Worm (Caenorhabditis elegans) whole organism, young adult: ENCODE measurements around the gene Y69E1A.5.

Experiments used
- B0035.1 ChIP-seq: sonication (generic microtip); optimal IDR thresholded peaks from 2 replicates; lab custom pipeline; 2016; ENCODE audit warnings: missing genetic modification characterization, mild to moderate bottlenecking, missing compliant biosample characterization, missing genotype, missing genetic modification reagents
- C17E4.6 ChIP-seq: fragments of 200-800 bp; sonication (Bioruptor generic); IDR thresholded peaks from 2 replicates; pipeline ENCODE4 v1.3.6; 2022; ENCODE audit warnings: missing genetic modification reagents, missing genetic modification characterization, missing compliant biosample characterization
- F22D6.2 ChIP-seq: sonication (generic microtip); optimal IDR thresholded peaks from 2 replicates; lab custom pipeline; 2016; ENCODE audit warnings: mild to moderate bottlenecking, missing genetic modification characterization, missing compliant biosample characterization
- F37B4.10 ChIP-seq: fragments of 200-800 bp; sonication (Bioruptor generic); IDR thresholded peaks from 2 replicates; pipeline ENCODE4 v1.3.6; 2022; ENCODE audit warnings: missing genetic modification characterization, missing compliant biosample characterization
- F57C9.4 ChIP-seq: sonication (generic microtip); optimal IDR thresholded peaks from 2 replicates; lab custom pipeline; 2017; ENCODE audit warnings: mild to moderate bottlenecking, missing genetic modification characterization, missing compliant biosample characterization
- K12H6.12 ChIP-seq: fragments of 200-800 bp; sonication (Bioruptor generic); optimal IDR thresholded peaks from 2 replicates; lab custom pipeline; 2018; ENCODE audit warnings: mild to moderate bottlenecking, missing genetic modification characterization, missing compliant biosample characterization
- T07F8.4 ChIP-seq: sonication (generic microtip); optimal IDR thresholded peaks from 2 replicates; lab custom pipeline; 2016; ENCODE audit warnings: mild to moderate bottlenecking, missing genetic modification characterization, moderate library complexity, missing compliant biosample characterization
- Y56A3A.18 ChIP-seq: fragments of 200-800 bp; sonication (Bioruptor generic); IDR thresholded peaks from 2 replicates; pipeline ENCODE4 v1.3.6; 2022; ENCODE audit warnings: missing genetic modification reagents, missing genetic modification characterization, missing compliant biosample characterization
- ama-1 ChIP-seq, 3 experiments: fragments of 150-350 bp in 1 of 3; sonication (generic microtip) in 2 of 3; optimal IDR thresholded peaks; 2 replicates each; lab custom pipeline; 2014 to 2018; ENCODE audit warnings: missing biosample characterization in 2 of 3, missing genetic modification characterization in 2 of 3, missing genetic modification reagents in 2 of 3
- athp-1 ChIP-seq: sonication (generic microtip); optimal IDR thresholded peaks from 2 replicates; lab custom pipeline; 2017; ENCODE audit warnings: mild to moderate bottlenecking, missing genetic modification characterization, missing compliant biosample characterization
- attf-6 ChIP-seq: fragments of 200-800 bp; sonication (Bioruptor generic); IDR thresholded peaks from 2 replicates; pipeline ENCODE4 v1.3.6; 2022; ENCODE audit warnings: missing genetic modification reagents, missing genetic modification characterization, missing compliant biosample characterization
- cebp-2 ChIP-seq: fragments of 200-800 bp; sonication (Bioruptor generic); IDR thresholded peaks from 2 replicates; pipeline ENCODE4 v1.3.6; 2022; ENCODE audit warnings: missing genetic modification characterization, missing compliant biosample characterization
- ceh-40 ChIP-seq: fragments of 200-800 bp; sonication (Bioruptor generic); IDR thresholded peaks from 2 replicates; pipeline ENCODE4 v1.3.6; 2022; ENCODE audit warnings: missing genetic modification characterization, missing compliant biosample characterization
- dox-1 ChIP-seq: fragments of 200-800 bp; sonication (Bioruptor generic); IDR thresholded peaks from 2 replicates; pipeline ENCODE4 v1.3.6; 2022; ENCODE audit warnings: missing genetic modification reagents, missing genetic modification characterization, missing compliant biosample characterization
- dpl-1 ChIP-seq: fragments of 150-350 bp; optimal IDR thresholded peaks from 2 replicates; lab custom pipeline; 2014; ENCODE audit warnings: missing biosample characterization, missing genetic modification reagents, missing genetic modification characterization
- ets-4 ChIP-seq: fragments of 200-800 bp; sonication (Bioruptor generic); optimal IDR thresholded peaks from 2 replicates; lab custom pipeline; 2018; ENCODE audit warnings: mild to moderate bottlenecking, missing genetic modification characterization, missing compliant biosample characterization
- him-1 ChIP-seq: sonication (generic microtip); optimal IDR thresholded peaks from 2 replicates; lab custom pipeline; 2016; ENCODE audit warnings: missing genotype, missing genetic modification reagents, missing genetic modification characterization, missing compliant biosample characterization
- hlh-26 ChIP-seq: fragments of 200-800 bp; sonication (Bioruptor generic); conservative IDR thresholded peaks from 2 replicates; pipeline ENCODE4 v1.3.6; 2022; ENCODE audit warnings: missing genetic modification reagents, missing genetic modification characterization, missing compliant biosample characterization
- hmg-1.2 ChIP-seq: fragments of 200-800 bp; sonication (Bioruptor generic); IDR thresholded peaks from 2 replicates; pipeline ENCODE4 v1.3.6; 2022; ENCODE audit warnings: missing genetic modification reagents, missing genetic modification characterization, missing compliant biosample characterization
- hrde-1 ChIP-seq: sonication (generic microtip); optimal IDR thresholded peaks from 2 replicates; lab custom pipeline; 2016; ENCODE audit warnings: missing genetic modification characterization, mild to moderate bottlenecking, missing compliant biosample characterization, moderate library complexity, missing genotype, missing genetic modification reagents, borderline replicate concordance
- let-607 ChIP-seq, 2 experiments: fragments of 200-800 bp in 1 of 2; sonication (Bioruptor generic) in 1 of 2; sonication (generic microtip) in 1 of 2; optimal IDR thresholded peaks; 2 replicates each; lab custom pipeline; 2016 to 2018; ENCODE audit warnings: mild to moderate bottlenecking in 2 of 2, missing compliant biosample characterization in 2 of 2, missing genetic modification characterization in 2 of 2, moderate library complexity in 2 of 2, missing genotype in 1 of 2
- lin-40 ChIP-seq: sonication (generic microtip); optimal IDR thresholded peaks from 2 replicates; lab custom pipeline; 2016; ENCODE audit warnings: missing genetic modification characterization, mild to moderate bottlenecking, missing compliant biosample characterization, missing genotype, missing genetic modification reagents
- lsl-1 ChIP-seq: fragments of 200-800 bp; sonication (Bioruptor generic); optimal IDR thresholded peaks from 2 replicates; lab custom pipeline; 2018; ENCODE audit warnings: mild to moderate bottlenecking, missing genetic modification characterization, moderate library complexity, missing compliant biosample characterization
- lsy-27 ChIP-seq: sonication (generic microtip); optimal IDR thresholded peaks from 2 replicates; lab custom pipeline; 2017; ENCODE audit warnings: missing genetic modification characterization, mild to moderate bottlenecking, missing compliant biosample characterization, antibody characterized with exemption, missing genotype, borderline replicate concordance; ENCODE audit not compliant: insufficient read depth
- nfya-1 ChIP-seq: sonication (generic microtip); optimal IDR thresholded peaks from 2 replicates; lab custom pipeline; 2017; ENCODE audit warnings: antibody characterized with exemption, missing compliant biosample characterization, missing genetic modification characterization, borderline replicate concordance; ENCODE audit not compliant: insufficient read depth
- nhr-80 ChIP-seq: sonication (generic microtip); optimal IDR thresholded peaks from 2 replicates; lab custom pipeline; 2016; ENCODE audit warnings: missing genetic modification characterization, missing compliant biosample characterization
- nhr-90 ChIP-seq: sonication (generic microtip); optimal IDR thresholded peaks from 2 replicates; lab custom pipeline; 2016; ENCODE audit warnings: missing genotype, mild to moderate bottlenecking, missing genetic modification characterization, missing compliant biosample characterization
- pha-4 ChIP-seq: fragments of 150-350 bp; sonication (generic microtip); optimal IDR thresholded peaks from 2 replicates; lab custom pipeline; 2014; ENCODE audit warnings: missing biosample characterization, missing genetic modification reagents, missing genetic modification characterization
- rec-8 ChIP-seq, 2 experiments: sonication (generic microtip); optimal IDR thresholded peaks; 2 replicates each; lab custom pipeline; 2016; ENCODE audit warnings: mild to moderate bottlenecking in 2 of 2, missing genetic modification characterization in 2 of 2, missing genetic modification reagents in 2 of 2, missing genotype in 2 of 2, missing biosample characterization in 1 of 2, missing compliant biosample characterization in 1 of 2, moderate library complexity in 1 of 2
- snpc-4 ChIP-seq, 5 experiments: fragments of 150-350 bp in 1 of 5; sonication (generic microtip) in 4 of 5; optimal IDR thresholded peaks; 2 replicates each; lab custom pipeline; 2014 to 2018; ENCODE audit warnings: missing genetic modification characterization in 5 of 5, missing biosample characterization in 3 of 5, antibody characterized with exemption in 2 of 5, mild to moderate bottlenecking in 2 of 5, missing compliant biosample characterization in 2 of 5, missing genotype in 2 of 5, moderate library complexity in 2 of 5, missing genetic modification reagents in 1 of 5
- tbp1 ChIP-seq: fragments of 200-800 bp; sonication (Bioruptor generic); optimal IDR thresholded peaks from 2 replicates; lab custom pipeline; 2018; ENCODE audit warnings: mild to moderate bottlenecking, missing genetic modification characterization, missing compliant biosample characterization
- tbx-9 ChIP-seq: sonication (generic microtip); optimal IDR thresholded peaks from 2 replicates; lab custom pipeline; 2016; ENCODE audit warnings: borderline replicate concordance, missing genetic modification characterization, inconsistent platforms, missing compliant biosample characterization
- ztf-22 ChIP-seq: fragments of 200-800 bp; sonication (Bioruptor generic); optimal IDR thresholded peaks from 2 replicates; lab custom pipeline; 2018; ENCODE audit warnings: mild to moderate bottlenecking, missing genetic modification characterization, moderate library complexity, missing compliant biosample characterization
- ztf-6 ChIP-seq: fragments of 200-800 bp; sonication (Bioruptor generic); IDR thresholded peaks from 2 replicates; pipeline ENCODE4 v1.3.6; 2022; ENCODE audit warnings: missing genetic modification reagents, missing genetic modification characterization, missing compliant biosample characterization

Gene Y69E1A.5

DNA sequence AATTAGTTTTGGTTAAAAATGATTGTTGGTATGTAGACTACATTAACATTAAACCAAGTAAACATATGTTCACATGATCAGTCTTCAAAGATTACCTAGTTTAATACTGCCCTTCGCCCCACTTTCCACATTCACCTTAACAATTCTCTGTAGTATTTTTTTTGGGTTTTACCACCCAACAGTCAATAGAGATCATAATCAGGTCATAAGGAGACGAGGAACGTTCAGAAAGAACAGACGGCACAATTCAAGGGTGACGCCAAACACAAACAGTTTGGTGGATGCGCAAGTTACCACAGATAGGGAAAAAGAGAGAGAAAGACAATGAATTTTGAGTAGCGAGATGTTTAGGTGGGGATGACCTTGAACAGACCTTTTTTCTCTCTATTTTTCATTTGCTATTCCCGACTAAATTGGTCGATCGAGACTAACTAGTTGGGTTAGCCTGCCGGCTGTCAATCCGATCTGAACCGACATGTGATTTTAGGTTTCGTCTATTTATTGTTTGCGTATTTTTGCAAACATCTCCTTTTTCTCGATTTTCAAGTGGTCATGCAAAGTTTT lies 14.3 kb upstream of the Y69E1A.5 start (continued):
- TF ChIP-seq nfya-1 (tag; lab: Kevin White, UChicago) (no peak), ztf-6 (GFP tag; lab: Robert Waterston, UW) (0 out of 2 replicates have a peak, but pooled peaks have one; percentile 40), hmg-1.2 (GFP tag; lab: Robert Waterston, UW) (no peak), pha-4 (peak; percentile 56), rec-8 (tag; optimal IDR thresholded peaks at IDR 0.05; lab: Kevin White, UChicago) (no peak), cebp-2 (no peak), dox-1 (no peak), athp-1 (tag; lab: Kevin White, UChicago) (no peak), Y56A3A.18 (GFP tag; lab: Robert Waterston, UW) (no peak), K12H6.12 (tag; lab: Kevin White, UChicago) (no peak)

- no peak for TF ChIP-seq dpl-1 (GFP tag; lab: Kevin White, UChicago)
- TF ChIP-seq F57C9.4 (tag; lab: Kevin White, UChicago), result no peak
- TF ChIP-seq ceh-40 (GFP tag; lab: Robert Waterston, UW), result no peak
- no peak for TF ChIP-seq lin-40
- TF ChIP-seq tbp1, result no peak
- no peak for TF ChIP-seq tbx-9 (tag; lab: Kevin White, UChicago)
- TF ChIP-seq B0035.1 (tag; lab: Kevin White, UChicago), result no peak
- TF ChIP-seq ama-1 (optimal IDR thresholded peaks at IDR 0.05; lab: Kevin White, UChicago), result no peak
- TF ChIP-seq ama-1 (GFP tag; optimal IDR thresholded peaks at IDR 0.05; lab: Kevin White, UChicago), result no peak
- no peak for TF ChIP-seq F22D6.2
- TF ChIP-seq him-1, result no peak
- no peak for TF ChIP-seq hlh-26 (GFP tag; lab: Robert Waterston, UW)
- TF ChIP-seq hmg-1.2 (GFP tag; lab: Robert Waterston, UW), result no peak
- TF ChIP-seq cebp-2, result no peak
- TF ChIP-seq hrde-1 (tag; lab: Kevin White, UChicago), result no peak
- no peak for TF ChIP-seq C17E4.6 (GFP tag; lab: Robert Waterston, UW)
- no peak for TF ChIP-seq F37B4.10 (GFP tag; lab: Robert Waterston, UW)
Measured at ce11 chrIV:10970767-10971166, 13.3 kb upstream of the Y69E1A.5 start.

DNA sequence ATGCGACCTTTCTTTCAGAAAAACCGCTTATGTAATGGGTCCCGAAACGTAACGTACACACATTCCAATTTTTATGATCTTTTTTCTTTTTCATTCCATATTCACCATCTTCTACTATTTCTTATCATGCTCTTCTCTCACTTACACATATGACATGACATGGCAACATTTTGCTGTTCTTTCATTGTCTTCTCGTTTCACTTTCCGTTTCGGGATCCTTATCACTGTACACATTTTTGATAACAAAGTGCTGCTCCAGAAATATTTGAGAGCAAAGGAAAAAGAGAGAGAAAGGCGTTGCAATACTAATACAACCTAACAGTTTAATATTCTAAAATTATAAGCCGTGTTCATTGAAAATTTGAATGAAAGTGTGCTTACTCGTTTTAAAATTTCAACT lies 12.9 kb upstream of the Y69E1A.5 start:
- peak; percentile 97 for TF ChIP-seq nhr-80 (tag; lab: Kevin White, UChicago)
- peak; percentile 34 to 66 for TF ChIP-seq let-607 (tag; optimal IDR thresholded peaks at IDR 0.05; lab: Kevin White, UChicago)
- peak; percentile 77 for TF ChIP-seq ets-4 (GFP tag; lab: Kevin White, UChicago)
- peak; percentile 45 for TF ChIP-seq ztf-22 (GFP tag; lab: Kevin White, UChicago)
- TF ChIP-seq dox-1, result no peak
- TF ChIP-seq lsy-27, result no peak

ce11 chrIV:10966359-10966758 lies 8.9 kb upstream of the Y69E1A.5 start, which contains the start of the genes aqp-3 and Y69E1A.8:
Gene aqp-3 (minus strand): TSS chrIV:10966459.
Gene Y69E1A.8 (plus strand): TSS chrIV:10966604.
- TF ChIP-seq snpc-4 (GFP tag; optimal IDR thresholded peaks at IDR 0.05; lab: Kevin White, UChicago), result no peak
- TF ChIP-seq snpc-4 (tag; optimal IDR thresholded peaks at IDR 0.05; lab: Kevin White, UChicago), result no peak
- TF ChIP-seq T07F8.4 (tag; lab: Kevin White, UChicago), result no peak
- no peak for TF ChIP-seq lsl-1 (GFP tag; lab: Kevin White, UChicago)
- no peak for TF ChIP-seq K12H6.12 (tag; lab: Kevin White, UChicago)
- no peak for TF ChIP-seq nhr-90 (tag; lab: Kevin White, UChicago)
- no peak for TF ChIP-seq attf-6 (GFP tag; lab: Robert Waterston, UW)
